Fruit fly (Drosophila melanogaster) whole organism, wandering third instar larva: ENCODE data around the gene Vm26Aa.
A peak's percentile ranks its signal among the peaks of the same experiment; 100 is the strongest.

Experiments
- Abd-B ChIP-seq: fragments of >200 bp; optimal IDR thresholded peaks from 2 replicates; lab custom pipeline; 2017; ENCODE audit warnings: missing biosample characterization, missing genetic modification characterization
- CG9705 ChIP-seq: fragments of 200-800 bp; sonication (Bioruptor generic); optimal IDR thresholded peaks from 2 replicates; lab custom pipeline; 2018; ENCODE audit warnings: missing biosample characterization, mild to moderate bottlenecking, missing genetic modification characterization
- CrebA ChIP-seq: fragments of 200-800 bp; sonication (Bioruptor generic); optimal IDR thresholded peaks from 2 replicates; lab custom pipeline; 2016; ENCODE audit warnings: missing biosample characterization, mild to moderate bottlenecking, missing genetic modification characterization, borderline replicate concordance
- Dfd ChIP-seq: fragments of >200 bp; optimal IDR thresholded peaks from 2 replicates; lab custom pipeline; 2017; ENCODE audit warnings: missing biosample characterization, missing genetic modification characterization
- GATAd ChIP-seq: sonication (Bioruptor generic); optimal IDR thresholded peaks from 2 replicates; lab custom pipeline; 2016; ENCODE audit warnings: missing biosample characterization, missing genetic modification characterization
- HLH106 ChIP-seq: fragments of 200-800 bp; optimal IDR thresholded peaks from 3 replicates; lab custom pipeline; 2019; ENCODE audit warnings: missing biosample characterization, mild to moderate bottlenecking, missing genetic modification characterization, moderate library complexity
- Hnf4 ChIP-seq: fragments of 200-800 bp; sonication (Bioruptor generic); optimal IDR thresholded peaks from 2 replicates; lab custom pipeline; 2016; ENCODE audit warnings: missing biosample characterization, mild to moderate bottlenecking, missing genetic modification characterization
- Hr83 ChIP-seq: fragments of 200-300 bp; sonication (Bioruptor generic); optimal IDR thresholded peaks from 2 replicates; lab custom pipeline; 2016; ENCODE audit warnings: missing biosample characterization, mild to moderate bottlenecking, missing genetic modification characterization, moderate library complexity; ENCODE audit not compliant: poor library complexity, severe bottlenecking
- Jra ChIP-seq: sonication (Bioruptor generic); optimal IDR thresholded peaks from 2 replicates; lab custom pipeline; 2016; ENCODE audit warnings: missing biosample characterization, missing genetic modification characterization
- Myc ChIP-seq: fragments of >200 bp; optimal IDR thresholded peaks from 2 replicates; lab custom pipeline; 2017
- N ChIP-seq: fragments of >200 bp; optimal IDR thresholded peaks from 2 replicates; lab custom pipeline; 2018; ENCODE audit warnings: missing biosample characterization, missing external identifiers, missing genetic modification characterization
- OdsH ChIP-seq: fragments of 200-800 bp; sonication (Bioruptor generic); optimal IDR thresholded peaks from 2 replicates; lab custom pipeline; 2016; ENCODE audit warnings: missing biosample characterization, mild to moderate bottlenecking, missing genetic modification characterization
- Rel ChIP-seq, 2 experiments: fragments of 200-800 bp; sonication (Bioruptor generic) in 1 of 2; optimal IDR thresholded peaks; 2 replicates in 1 of 2; 3 replicates in 1 of 2; lab custom pipeline; 2016 to 2019; ENCODE audit warnings: mild to moderate bottlenecking in 2 of 2, missing biosample characterization in 2 of 2, missing genetic modification characterization in 2 of 2, moderate library complexity in 1 of 2
- Sp1 ChIP-seq: fragments of 200-800 bp; sonication (Bioruptor generic); optimal IDR thresholded peaks from 3 replicates; lab custom pipeline; 2019; ENCODE audit warnings: missing biosample characterization, mild to moderate bottlenecking, missing genetic modification characterization, moderate library complexity
- Vsx2 ChIP-seq: fragments of 200-300, 225-300 bp; sonication (Bioruptor generic); optimal IDR thresholded peaks from 2 replicates; lab custom pipeline; 2018; ENCODE audit warnings: missing biosample characterization, missing genetic modification characterization; ENCODE audit not compliant: partially characterized antibody
- br ChIP-seq: fragments of 200-800 bp; sonication (Bioruptor generic); optimal IDR thresholded peaks from 2 replicates; lab custom pipeline; 2016; ENCODE audit warnings: missing biosample characterization, missing genetic modification characterization
- brk ChIP-seq: fragments of 200-800 bp; sonication (Bioruptor generic); optimal IDR thresholded peaks from 2 replicates; lab custom pipeline; 2016; ENCODE audit warnings: missing biosample characterization, mild to moderate bottlenecking, missing genetic modification characterization
- dl ChIP-seq, 2 experiments: fragments of 175-275, 200-275 bp in 1 of 2; fragments of 200-275 bp in 1 of 2; sonication (Bioruptor generic); optimal IDR thresholded peaks; lab custom pipeline; 2018; ENCODE audit warnings: mild to moderate bottlenecking in 2 of 2, missing biosample characterization in 2 of 2, missing genetic modification characterization in 2 of 2, moderate library complexity in 2 of 2; ENCODE audit not compliant: partially characterized antibody in 2 of 2, insufficient read depth in 1 of 2
- dmrt93B ChIP-seq: fragments of 200-800 bp; sonication (Bioruptor generic); optimal IDR thresholded peaks from 2 replicates; lab custom pipeline; 2018; ENCODE audit warnings: missing biosample characterization, mild to moderate bottlenecking, missing genetic modification characterization
- ey ChIP-seq: fragments of 200-800 bp; sonication (Bioruptor generic); optimal IDR thresholded peaks from 2 replicates; lab custom pipeline; 2016; ENCODE audit warnings: missing biosample characterization, missing genetic modification characterization
- foxo ChIP-seq, 2 experiments: fragments of 200-800 bp; sonication (Bioruptor generic); optimal IDR thresholded peaks; 2 replicates in 1 of 2; 3 replicates in 1 of 2; lab custom pipeline; 2016 to 2017; ENCODE audit warnings: missing biosample characterization in 2 of 2, missing genetic modification characterization in 2 of 2
- h ChIP-seq: fragments of 200-800 bp; sonication (Bioruptor generic); optimal IDR thresholded peaks from 3 replicates; lab custom pipeline; 2016; ENCODE audit warnings: missing biosample characterization, mild to moderate bottlenecking, missing genetic modification characterization
- jim ChIP-seq: fragments of 175-275, 200-325 bp; sonication (Bioruptor generic); optimal IDR thresholded peaks from 2 replicates; lab custom pipeline; 2016; ENCODE audit warnings: missing biosample characterization, mild to moderate bottlenecking, missing genetic modification characterization
- pan ChIP-seq: fragments of >200 bp; optimal IDR thresholded peaks from 2 replicates; lab custom pipeline; 2017
- psq ChIP-seq: fragments of 200-800 bp; sonication (Bioruptor generic); optimal IDR thresholded peaks from 3 replicates; lab custom pipeline; 2017; ENCODE audit warnings: missing biosample characterization, mild to moderate bottlenecking, missing genetic modification characterization, moderate library complexity
- rgr ChIP-seq: fragments of 200-800 bp; sonication (Bioruptor generic); optimal IDR thresholded peaks from 3 replicates; lab custom pipeline; 2016; ENCODE audit warnings: missing biosample characterization, mild to moderate bottlenecking, missing genetic modification characterization
- sage ChIP-seq: fragments of 200-800 bp; sonication (Bioruptor generic); optimal IDR thresholded peaks from 2 replicates; lab custom pipeline; 2016; ENCODE audit warnings: missing biosample characterization, mild to moderate bottlenecking, missing genetic modification characterization
- sv ChIP-seq: fragments of 200-800 bp; sonication (Bioruptor generic); optimal IDR thresholded peaks from 3 replicates; lab custom pipeline; 2016; ENCODE audit warnings: missing biosample characterization, missing genetic modification characterization
- tai ChIP-seq: sonication (Bioruptor generic); optimal IDR thresholded peaks from 2 replicates; lab custom pipeline; 2016; ENCODE audit warnings: missing biosample characterization, missing genetic modification characterization
- usp ChIP-seq: fragments of >200 bp; optimal IDR thresholded peaks from 2 replicates; lab custom pipeline; 2017; ENCODE audit warnings: missing biosample characterization, missing genetic modification characterization

Gene Vm26Aa

dm6 chr2L:5948775-5949526 lies 11.2 kb downstream of the Vm26Aa start, which contains the start of gene CG9044 (continued):
- TF ChIP-seq sage (no peak), br (GFP tag; lab: Kevin White, UChicago) (no peak), tai (GFP tag; lab: Kevin White, UChicago) (no peak), CG9705 (GFP tag; lab: Kevin White, UChicago) (peak; percentile 35)

dm6 chr2L:5947504-5947903 lies 12.6 kb downstream of the Vm26Aa start:
- no peak for TF ChIP-seq GATAd (GFP tag; lab: Kevin White, UChicago)
- TF ChIP-seq pan (lab: Kevin White, UChicago): no peak
- no peak for TF ChIP-seq jim (GFP tag; lab: Kevin White, UChicago)
- TF ChIP-seq Abd-B (GFP tag; lab: Kevin White, UChicago): no peak
- TF ChIP-seq Jra (GFP tag; lab: Kevin White, UChicago): no peak
- no peak for TF ChIP-seq OdsH (GFP tag; lab: Kevin White, UChicago)
- no peak for TF ChIP-seq dmrt93B (GFP tag; lab: Kevin White, UChicago)
- TF ChIP-seq Vsx2 (GFP tag; lab: Kevin White, UChicago): no peak
- TF ChIP-seq sv (GFP tag; lab: Kevin White, UChicago): no peak
- no peak for TF ChIP-seq rgr
- no peak for TF ChIP-seq Hnf4 (GFP tag; lab: Kevin White, UChicago)
- TF ChIP-seq Dfd (GFP tag; lab: Kevin White, UChicago): no peak
- no peak for TF ChIP-seq br (GFP tag; lab: Kevin White, UChicago)
- TF ChIP-seq usp (GFP tag; lab: Kevin White, UChicago): no peak
- TF ChIP-seq brk (GFP tag; lab: Kevin White, UChicago): no peak
- TF ChIP-seq Hr83 (GFP tag; lab: Kevin White, UChicago): no peak

dm6 chr2L:5946728-5947127 lies 13.4 kb downstream of the Vm26Aa start:
- TF ChIP-seq rgr: no peak
- TF ChIP-seq dmrt93B (GFP tag; lab: Kevin White, UChicago): no peak
- no peak for TF ChIP-seq dl (GFP tag; optimal IDR thresholded peaks at IDR 0.05; lab: Kevin White, UChicago; ENCODE audit: insufficient read depth in 1 of 2, partially characterized antibody in 2 of 2)
- TF ChIP-seq ey (GFP tag; lab: Kevin White, UChicago): no peak
- TF ChIP-seq CG9705 (GFP tag; lab: Kevin White, UChicago): no peak
- TF ChIP-seq Vsx2 (GFP tag; lab: Kevin White, UChicago): no peak
- no peak for TF ChIP-seq OdsH (GFP tag; lab: Kevin White, UChicago)
- no peak for TF ChIP-seq HLH106 (tag; lab: Kevin White, UChicago)
- TF ChIP-seq Abd-B (GFP tag; lab: Kevin White, UChicago): no peak
- TF ChIP-seq psq (GFP tag; lab: Kevin White, UChicago): no peak
- no peak for TF ChIP-seq Rel (GFP tag; optimal IDR thresholded peaks at IDR 0.05; lab: Kevin White, UChicago)
- no peak for TF ChIP-seq Rel (tag; optimal IDR thresholded peaks at IDR 0.05; lab: Kevin White, UChicago)
- TF ChIP-seq Dfd (GFP tag; lab: Kevin White, UChicago): no peak
- TF ChIP-seq, all 38 proteins: peak for 0

- TF ChIP-seq Jra (GFP tag; lab: Kevin White, UChicago) (no peak), Sp1 (GFP tag; lab: Kevin White, UChicago) (no peak), sv (GFP tag; lab: Kevin White, UChicago) (no peak), h (no peak), foxo (GFP tag; optimal IDR thresholded peaks at IDR 0.05; lab: Kevin White, UChicago) (no peak), Dfd (GFP tag; lab: Kevin White, UChicago) (no peak), N (GFP tag; lab: Kevin White, UChicago) (no peak), Myc (lab: Kevin White, UChicago) (no peak), brk (GFP tag; lab: Kevin White, UChicago) (no peak), ey (GFP tag; lab: Kevin White, UChicago) (no peak), Rel (GFP tag; optimal IDR thresholded peaks at IDR 0.05; lab: Kevin White, UChicago) (no peak), Rel (tag; optimal IDR thresholded peaks at IDR 0.05; lab: Kevin White, UChicago) (no peak), CrebA (GFP tag; lab: Kevin White, UChicago) (no peak)
These were observed 14.2 kb downstream of the Vm26Aa start for dm6 chr2L:5945651-5946547.
